Worm (Caenorhabditis elegans): ENCODE measurements around the gene dep-1.
A peak's percentile ranks its signal among the peaks of the same experiment; 100 is the strongest.

The dep-1 gene

DNA sequence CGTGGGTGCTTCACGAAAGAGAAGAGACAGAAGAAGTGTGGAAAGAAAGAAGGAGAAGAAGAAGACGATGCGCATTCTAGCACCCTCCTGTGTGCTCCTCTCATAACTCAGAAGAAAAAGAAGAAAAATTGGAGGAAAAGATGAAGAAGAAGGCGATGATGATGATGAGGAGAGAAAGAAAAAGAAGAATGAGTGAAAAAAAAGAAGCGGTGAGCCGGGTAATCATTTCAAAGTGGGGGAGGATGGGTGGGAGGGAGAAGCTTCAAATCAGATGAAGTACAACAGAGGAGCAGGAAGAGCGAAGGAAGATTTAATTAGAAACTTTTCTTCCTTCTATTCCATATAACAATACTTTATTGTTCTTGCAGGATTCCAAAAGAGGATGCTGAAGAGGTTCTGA lies 8.9 kb downstream of the dep-1 start:
- TF ChIP-seq hlh-1 (tag; optimal IDR thresholded peaks at IDR 0.05) (no peak), ces-1 (GFP tag; optimal IDR thresholded peaks at IDR 0.05) (peak; percentile 70), mls-2 (tag; optimal IDR thresholded peaks at IDR 0.05) (peak; percentile 7), sptf-1 (tag; optimal IDR thresholded peaks at IDR 0.05) (no peak), nhr-2 (tag; optimal IDR thresholded peaks at IDR 0.05) (no peak), flh-1 (GFP tag; optimal IDR thresholded peaks at IDR 0.05) (no peak), M03D4.4 (tag; optimal IDR thresholded peaks at IDR 0.05) (no peak), lsy-2 (tag; optimal IDR thresholded peaks at IDR 0.05) (no peak)

DNA sequence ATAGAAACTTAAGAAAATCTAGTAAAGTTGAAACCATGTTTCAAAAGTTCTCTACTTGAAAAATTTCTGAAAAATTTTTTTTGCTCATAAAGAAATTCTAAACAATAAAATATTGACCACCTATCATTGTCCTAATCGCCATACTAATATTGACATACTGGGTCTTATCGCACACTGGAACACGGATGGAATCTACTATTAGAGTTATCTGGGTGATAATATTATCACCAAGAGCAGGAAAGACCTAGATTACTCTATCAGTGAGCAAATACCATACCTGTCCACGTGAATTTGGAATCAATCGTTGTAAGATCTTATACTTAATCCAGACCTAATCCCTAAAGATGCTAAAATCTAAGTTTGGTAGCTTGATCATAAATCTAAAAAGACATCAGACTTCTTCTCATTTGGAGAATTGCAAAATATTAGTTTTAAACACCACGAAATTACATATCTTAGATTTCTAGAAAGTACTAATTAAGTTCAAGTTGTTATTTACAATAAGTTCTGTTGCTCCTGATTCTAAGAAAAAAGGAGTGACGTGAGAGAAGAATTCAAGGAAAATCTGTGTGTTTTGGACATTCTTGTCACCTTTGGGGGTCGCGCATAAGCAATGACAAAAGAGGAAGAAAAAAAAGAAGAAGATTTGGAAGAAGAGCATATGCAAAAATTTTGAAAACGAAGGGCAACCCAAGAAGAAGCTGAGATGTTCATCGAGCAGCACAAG lies 9.5 kb downstream of the dep-1 start:
- TF ChIP-seq unc-62 (GFP tag; optimal IDR thresholded peaks at IDR 0.05): no peak

DNA sequence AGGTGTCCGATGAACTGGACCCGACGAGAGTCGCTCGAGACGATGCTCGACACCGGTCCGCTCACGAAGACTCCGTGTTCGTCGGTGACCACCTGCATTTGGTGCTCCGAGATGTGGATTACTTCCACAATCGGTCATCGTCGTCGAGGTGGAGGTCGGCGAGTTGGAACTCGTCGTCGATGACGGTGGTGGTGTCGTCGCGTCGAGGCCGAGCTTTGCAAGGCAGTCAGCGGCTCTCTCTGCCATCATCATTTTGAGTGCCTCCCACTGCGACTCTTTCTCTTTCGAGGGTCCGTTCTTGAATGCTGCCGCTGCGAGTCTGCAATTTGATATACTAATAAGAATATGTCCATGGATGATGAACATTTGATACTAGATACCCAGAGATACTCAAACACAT lies 11.9 kb downstream of the dep-1 start:
- TF ChIP-seq lsy-2 (tag; optimal IDR thresholded peaks at IDR 0.05): no peak
- no peak for TF ChIP-seq flh-1 (GFP tag; optimal IDR thresholded peaks at IDR 0.05)
- TF ChIP-seq cnd-1 (tag; optimal IDR thresholded peaks at IDR 0.05): no peak
- TF ChIP-seq sem-2 (GFP tag; optimal IDR thresholded peaks at IDR 0.05): no peak
- TF ChIP-seq M03D4.4 (tag; optimal IDR thresholded peaks at IDR 0.05): no peak

ce11 chrII:9005067-9005466 lies 14.5 kb downstream of the dep-1 start, which contains the start of gene F44G4.7:
Gene F44G4.7 (minus strand): TSS chrII:9005167.
- TF ChIP-seq elt-1 (tag; optimal IDR thresholded peaks at IDR 0.05; ENCODE audit: borderline replicate concordance, insufficient read depth) (no peak), snpc-4 (tag; optimal IDR thresholded peaks at IDR 0.05) (no peak), nhr-12 (tag; optimal IDR thresholded peaks at IDR 0.05) (no peak), ceh-43 (GFP tag; optimal IDR thresholded peaks at IDR 0.05) (no peak), ztf-11 (tag; optimal IDR thresholded peaks at IDR 0.05) (no peak), unc-62 (GFP tag; optimal IDR thresholded peaks at IDR 0.05) (no peak), nhr-28 (tag; optimal IDR thresholded peaks at IDR 0.05) (no peak), lsy-2 (tag; optimal IDR thresholded peaks at IDR 0.05) (no peak), mls-2 (tag; optimal IDR thresholded peaks at IDR 0.05) (no peak), ceh-83 (GFP tag; optimal IDR thresholded peaks at IDR 0.05) (no peak), nhr-76 (tag; optimal IDR thresholded peaks at IDR 0.05) (no peak), pha-4 (tag; optimal IDR thresholded peaks at IDR 0.05) (no peak), tbx-8 (GFP tag; optimal IDR thresholded peaks at IDR 0.05) (no peak), M03D4.4 (tag; optimal IDR thresholded peaks at IDR 0.05) (no peak), flh-1 (GFP tag; optimal IDR thresholded peaks at IDR 0.05) (no peak), ceh-39 (tag; optimal IDR thresholded peaks at IDR 0.05) (no peak)

- no peak for TF ChIP-seq flh-1 (GFP tag; optimal IDR thresholded peaks at IDR 0.05)
- TF ChIP-seq unc-39 (tag; optimal IDR thresholded peaks at IDR 0.05): no peak
- no peak for TF ChIP-seq elt-3 (tag; optimal IDR thresholded peaks at IDR 0.05)
- TF ChIP-seq lsy-2 (tag; optimal IDR thresholded peaks at IDR 0.05): no peak
- no peak for TF ChIP-seq lin-13 (tag; optimal IDR thresholded peaks at IDR 0.05)
- TF ChIP-seq lin-32 (GFP tag; optimal IDR thresholded peaks at IDR 0.05): no peak
- no peak for TF ChIP-seq hlh-1 (tag; optimal IDR thresholded peaks at IDR 0.05)
- no peak for TF ChIP-seq ztf-11 (tag; optimal IDR thresholded peaks at IDR 0.05)
- TF ChIP-seq ham-2 (GFP tag; optimal IDR thresholded peaks at IDR 0.05): no peak
- TF ChIP-seq blmp-1 (tag; optimal IDR thresholded peaks at IDR 0.05): no peak
- no peak for TF ChIP-seq sptf-1 (tag; optimal IDR thresholded peaks at IDR 0.05)
Observed at ce11 chrII:9001743-9002222, 17.8 kb downstream of the dep-1 start, which contains the start of gene F44G4.6. Gene F44G4.6 (minus strand): TSS chrII:9001793.

DNA sequence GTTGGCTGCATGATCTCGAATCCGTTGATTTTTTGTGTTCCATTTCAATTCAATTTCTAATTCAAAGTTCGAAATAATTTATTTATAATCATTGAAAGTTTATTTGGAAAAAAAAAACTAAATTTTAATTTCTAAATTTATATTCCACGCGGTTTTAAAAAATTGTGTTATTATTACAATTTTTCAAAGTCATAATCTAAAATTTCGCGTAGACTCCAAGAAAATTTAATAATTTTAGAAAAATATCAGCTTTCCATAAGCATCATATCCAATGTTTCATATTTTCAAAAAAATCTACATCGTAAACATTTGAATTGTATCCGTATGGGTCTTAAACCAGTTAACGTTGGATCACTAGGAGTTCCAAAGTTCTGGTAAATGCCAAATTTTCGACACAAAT lies 19.3 kb downstream of the dep-1 start, which contains the start of gene F44G4.5:
Gene F44G4.5 (minus strand): TSS at position 101 of the 400 bp plus-strand sequence.
- TF ChIP-seq nhr-76 (tag; optimal IDR thresholded peaks at IDR 0.05) (no peak), pha-4 (tag; optimal IDR thresholded peaks at IDR 0.05) (no peak), lin-13 (tag; optimal IDR thresholded peaks at IDR 0.05) (no peak), mep-1 (tag; optimal IDR thresholded peaks at IDR 0.05) (no peak), hlh-1 (tag; optimal IDR thresholded peaks at IDR 0.05) (no peak), nhr-237 (tag; optimal IDR thresholded peaks at IDR 0.05) (no peak), unc-39 (tag; optimal IDR thresholded peaks at IDR 0.05) (no peak), snpc-4 (tag; optimal IDR thresholded peaks at IDR 0.05) (no peak), elt-1 (tag; optimal IDR thresholded peaks at IDR 0.05; ENCODE audit: borderline replicate concordance, insufficient read depth) (no peak), ztf-11 (tag; optimal IDR thresholded peaks at IDR 0.05) (no peak), M03D4.4 (tag; optimal IDR thresholded peaks at IDR 0.05) (no peak), flh-1 (GFP tag; optimal IDR thresholded peaks at IDR 0.05) (no peak), unc-62 (GFP tag; optimal IDR thresholded peaks at IDR 0.05) (no peak), drap-1 (GFP tag; optimal IDR thresholded peaks at IDR 0.05) (no peak)

All from whole organism, mixed stage, embryonic.